Fruit fly (Drosophila melanogaster): ENCODE results near the gene CG7135.

DNA sequence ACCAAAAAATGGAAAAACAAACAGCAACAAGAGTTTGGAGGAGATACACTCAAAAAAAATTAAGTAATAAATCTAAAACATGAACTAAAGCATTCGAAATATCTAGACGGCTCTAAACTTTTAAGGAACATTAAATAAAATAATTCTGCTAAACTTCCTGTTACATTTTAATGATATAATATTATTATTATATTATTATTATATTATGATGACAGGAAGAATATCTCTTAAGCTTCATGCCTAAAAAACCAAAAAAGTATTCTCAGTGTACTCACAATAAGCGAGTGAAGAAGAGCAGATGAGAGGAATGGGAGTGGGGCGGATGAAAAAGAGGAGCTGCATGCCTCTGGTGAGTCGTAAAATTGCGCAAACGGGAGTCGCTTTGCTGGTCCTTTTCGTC lies 45.3 kb upstream of the CG7135 start:
- TF ChIP-seq CG6276 (GFP tag; optimal IDR thresholded peaks at IDR 0.05): no peak
- no peak for TF ChIP-seq Hr4 (GFP tag; optimal IDR thresholded peaks at IDR 0.05)
- no peak for TF ChIP-seq Ets21C (GFP tag; optimal IDR thresholded peaks at IDR 0.05)

Data from whole organism, prepupa.